Fruit fly (Drosophila melanogaster) whole organism, embryonic: ENCODE results near the gene hook.

Experiments
- C15 ChIP-seq: fragments of 200-800 bp; sonication (Bioruptor generic); IDR thresholded peaks from 3 replicates; pipeline ENCODE4 v1.3.6; 2022; ENCODE audit warnings: missing biosample characterization, missing genetic modification characterization
- CG10462 ChIP-seq: fragments of 200-800 bp; sonication (Bioruptor generic); optimal IDR thresholded peaks from 2 replicates; lab custom pipeline; 2016; ENCODE audit warnings: missing biosample characterization, missing genetic modification characterization
- CG10654 ChIP-seq: fragments of 200-800 bp; sonication (Bioruptor generic); optimal IDR thresholded peaks from 2 replicates; lab custom pipeline; 2016; ENCODE audit warnings: missing biosample characterization, missing genetic modification characterization
- CG11695 ChIP-seq: fragments of 200-800 bp; sonication (Bioruptor generic); IDR thresholded peaks from 3 replicates; pipeline ENCODE4 v1.3.6; 2022; ENCODE audit warnings: missing biosample characterization, missing genetic modification characterization
- CG12155 ChIP-seq: fragments of 200-800 bp; sonication (Bioruptor generic); optimal IDR thresholded peaks from 3 replicates; lab custom pipeline; 2016; ENCODE audit warnings: missing biosample characterization, missing genetic modification characterization
- CG13123 ChIP-seq: fragments of 200-800 bp; sonication (Bioruptor generic); optimal IDR thresholded peaks from 2 replicates; lab custom pipeline; 2016; ENCODE audit warnings: missing biosample characterization, missing genetic modification characterization
- CG14667 ChIP-seq: fragments of 200-800 bp; sonication (Bioruptor generic); IDR thresholded peaks from 2 replicates; pipeline ENCODE4 v1.3.6; 2022; ENCODE audit warnings: missing biosample characterization, missing genetic modification characterization
- CG1602 ChIP-seq: fragments of 200-800 bp; sonication (Bioruptor generic); optimal IDR thresholded peaks from 3 replicates; lab custom pipeline; 2016; ENCODE audit warnings: missing biosample characterization, missing genetic modification characterization
- CG18476 ChIP-seq: fragments of 200-800 bp; sonication (Bioruptor generic); optimal IDR thresholded peaks from 2 replicates; lab custom pipeline; 2016; ENCODE audit warnings: missing biosample characterization, mild to moderate bottlenecking, missing genetic modification characterization
- CG18599 ChIP-seq: fragments of 200-800 bp; sonication (Bioruptor generic); optimal IDR thresholded peaks from 3 replicates; lab custom pipeline; 2017; ENCODE audit warnings: missing biosample characterization, missing genetic modification characterization, mild to moderate bottlenecking, moderate library complexity, missing genetic modification reagents
- CG30403 ChIP-seq: fragments of 200-800 bp; sonication (Bioruptor generic); optimal IDR thresholded peaks from 3 replicates; lab custom pipeline; 2016; ENCODE audit warnings: missing biosample characterization, missing genetic modification characterization
- CG3281 ChIP-seq: fragments of 200-800 bp; sonication (Bioruptor generic); optimal IDR thresholded peaks from 3 replicates; lab custom pipeline; 2017; ENCODE audit warnings: missing biosample characterization, mild to moderate bottlenecking, missing genetic modification characterization
- CG34376 ChIP-seq: fragments of 200-800 bp; sonication (Bioruptor generic); optimal IDR thresholded peaks from 2 replicates; lab custom pipeline; 2018; ENCODE audit warnings: missing biosample characterization, mild to moderate bottlenecking, missing genetic modification characterization
- CG34422 ChIP-seq: fragments of 200-800 bp; sonication (Bioruptor generic); IDR thresholded peaks from 3 replicates; pipeline ENCODE4 v1.3.6; 2022; ENCODE audit warnings: missing biosample characterization, missing genetic modification characterization
- CG7357 ChIP-seq: fragments of 200-800 bp; sonication (Bioruptor generic); IDR thresholded peaks from 3 replicates; pipeline ENCODE4 v1.3.6; 2022; ENCODE audit warnings: missing biosample characterization, missing genetic modification characterization
- CG7372 ChIP-seq: fragments of 200-800 bp; sonication (Bioruptor generic); IDR thresholded peaks from 2 replicates; pipeline ENCODE4 v1.3.6; 2022; ENCODE audit warnings: missing biosample characterization, missing genetic modification characterization
- CG7556 ChIP-seq: fragments of 200-800 bp; sonication (Bioruptor generic); optimal IDR thresholded peaks from 2 replicates; lab custom pipeline; 2017; ENCODE audit warnings: missing biosample characterization, mild to moderate bottlenecking, missing genetic modification characterization
- CG8478 ChIP-seq: fragments of >200 bp; optimal IDR thresholded peaks from 2 replicates; lab custom pipeline; 2018
- D19B ChIP-seq: fragments of 200-800 bp; sonication (Bioruptor generic); optimal IDR thresholded peaks from 2 replicates; lab custom pipeline; 2017; ENCODE audit warnings: missing biosample characterization, mild to moderate bottlenecking, missing genetic modification characterization
- Dbx ChIP-seq: fragments of 200-800 bp; sonication (Bioruptor generic); IDR thresholded peaks from 3 replicates; pipeline ENCODE4 v1.3.6; 2022; ENCODE audit warnings: missing biosample characterization, missing genetic modification characterization
- Deaf1 ChIP-seq: fragments of 200-800 bp; optimal IDR thresholded peaks from 3 replicates; lab custom pipeline; 2019; ENCODE audit warnings: missing biosample characterization, mild to moderate bottlenecking, missing genetic modification characterization, moderate library complexity
- Eip74EF ChIP-seq, 2 experiments: fragments of 200-800 bp in 1 of 2; fragments of >200 bp in 1 of 2; sonication (Bioruptor generic) in 1 of 2; optimal IDR thresholded peaks; 2 replicates each; lab custom pipeline; 2017 to 2019; ENCODE audit warnings: missing biosample characterization in 2 of 2, missing genetic modification characterization in 2 of 2, mild to moderate bottlenecking in 1 of 2, moderate library complexity in 1 of 2
- Jarid2 ChIP-seq: fragments of 200-800 bp; sonication (Bioruptor generic); optimal IDR thresholded peaks from 3 replicates; lab custom pipeline; 2017; ENCODE audit warnings: mild to moderate bottlenecking, missing biosample characterization, missing genetic modification reagents, missing genetic modification characterization
- Scr ChIP-seq: fragments of 200-800 bp; sonication (Bioruptor generic); IDR thresholded peaks from 2 replicates; pipeline ENCODE4 v1.3.6; 2022; ENCODE audit warnings: missing biosample characterization, missing genetic modification characterization; ENCODE audit not compliant: partially characterized antibody
- Sox102F ChIP-seq: fragments of 200-800 bp; sonication (Bioruptor generic); optimal IDR thresholded peaks from 2 replicates; lab custom pipeline; 2018; ENCODE audit warnings: missing biosample characterization, mild to moderate bottlenecking, missing genetic modification characterization, moderate library complexity
- Tbp ChIP-seq: fragments of >200 bp; optimal IDR thresholded peaks from 2 replicates; lab custom pipeline; 2018; ENCODE audit warnings: missing biosample characterization, missing genetic modification characterization
- Usf ChIP-seq: fragments of 200-800 bp; sonication (Bioruptor generic); optimal IDR thresholded peaks from 2 replicates; lab custom pipeline; 2017; ENCODE audit warnings: missing genotype, missing biosample characterization, missing genetic modification characterization
- caup ChIP-seq: fragments of 200-800 bp; sonication (Bioruptor generic); optimal IDR thresholded peaks from 3 replicates; lab custom pipeline; 2017; ENCODE audit warnings: missing biosample characterization, mild to moderate bottlenecking, missing genetic modification characterization, moderate library complexity; ENCODE audit not compliant: severe bottlenecking
- dan ChIP-seq: fragments of 200-800 bp; sonication (Bioruptor generic); IDR thresholded peaks from 2 replicates; pipeline ENCODE4 v1.3.6; 2022; ENCODE audit warnings: missing biosample characterization, missing genetic modification characterization
- dati ChIP-seq: fragments of 200-800 bp; sonication (Bioruptor generic); IDR thresholded peaks from 2 replicates; pipeline ENCODE4 v1.3.6; 2022; ENCODE audit warnings: missing biosample characterization, missing genetic modification characterization
- dimm ChIP-seq: fragments of 200-800 bp; sonication (Bioruptor generic); IDR thresholded peaks from 2 replicates; pipeline ENCODE4 v1.3.6; 2022; ENCODE audit warnings: missing biosample characterization, missing genetic modification characterization
- emc ChIP-seq: fragments of 200-800 bp; sonication (Bioruptor generic); optimal IDR thresholded peaks from 2 replicates; lab custom pipeline; 2016; ENCODE audit warnings: missing biosample characterization, missing genetic modification characterization
- exex ChIP-seq: fragments of 200-800 bp; sonication (Bioruptor generic); optimal IDR thresholded peaks from 4 replicates; lab custom pipeline; 2018; ENCODE audit warnings: missing biosample characterization, mild to moderate bottlenecking, missing genetic modification characterization, moderate library complexity
- fd102C ChIP-seq: fragments of 200-800 bp; sonication (Bioruptor generic); optimal IDR thresholded peaks from 2 replicates; lab custom pipeline; 2018; ENCODE audit warnings: missing biosample characterization, mild to moderate bottlenecking, missing genetic modification characterization, moderate library complexity
- fd64A ChIP-seq: fragments of 200-800 bp; sonication (Bioruptor generic); optimal IDR thresholded peaks from 3 replicates; lab custom pipeline; 2018; ENCODE audit warnings: missing biosample characterization, mild to moderate bottlenecking, missing genetic modification characterization
- gem ChIP-seq: fragments of 200-800 bp; sonication (Bioruptor generic); optimal IDR thresholded peaks from 2 replicates; lab custom pipeline; 2019; ENCODE audit warnings: missing biosample characterization, mild to moderate bottlenecking, missing genetic modification characterization, moderate library complexity
- gsb-n ChIP-seq: fragments of 200-800 bp; sonication (Bioruptor generic); optimal IDR thresholded peaks from 3 replicates; lab custom pipeline; 2018; ENCODE audit warnings: missing biosample characterization, mild to moderate bottlenecking, missing genetic modification characterization
- kay ChIP-seq: fragments of 200-800 bp; sonication (Bioruptor generic); optimal IDR thresholded peaks from 2 replicates; lab custom pipeline; 2016; ENCODE audit warnings: missing biosample characterization, missing genetic modification characterization
- kni ChIP-seq: fragments of 200-800 bp; sonication (Bioruptor generic); optimal IDR thresholded peaks from 3 replicates; lab custom pipeline; 2017; ENCODE audit warnings: mild to moderate bottlenecking, missing biosample characterization, missing genetic modification reagents, missing genetic modification characterization
- lbe ChIP-seq: fragments of 200-800 bp; sonication (Bioruptor generic); optimal IDR thresholded peaks from 2 replicates; lab custom pipeline; 2016; ENCODE audit warnings: missing biosample characterization, mild to moderate bottlenecking, missing genetic modification characterization
- mirr ChIP-seq: fragments of 200-800 bp; sonication (Bioruptor generic); optimal IDR thresholded peaks from 3 replicates; lab custom pipeline; 2018; ENCODE audit warnings: missing biosample characterization, mild to moderate bottlenecking, missing genetic modification characterization
- nau ChIP-seq: fragments of 200-800 bp; sonication (Bioruptor generic); optimal IDR thresholded peaks from 3 replicates; lab custom pipeline; 2017; ENCODE audit warnings: missing biosample characterization, mild to moderate bottlenecking, missing genetic modification characterization, missing genetic modification reagents
- otp ChIP-seq: fragments of 200-800 bp; sonication (Bioruptor generic); IDR thresholded peaks from 3 replicates; pipeline ENCODE4, ENCODE4 v1.3.6; 2022; ENCODE audit warnings: missing biosample characterization, missing genetic modification characterization
- ro ChIP-seq: fragments of 200-800 bp; sonication (Bioruptor generic); IDR thresholded peaks from 2 replicates; pipeline ENCODE4 v1.3.6; 2022; ENCODE audit warnings: missing biosample characterization, missing genetic modification characterization
- row ChIP-seq: fragments of 200-800 bp; sonication (Bioruptor generic); IDR thresholded peaks from 3 replicates; pipeline ENCODE4 v1.3.6; 2022; ENCODE audit warnings: missing biosample characterization, missing genetic modification characterization
- sr ChIP-seq: fragments of 200-800 bp; sonication (Bioruptor generic); IDR thresholded peaks from 3 replicates; pipeline ENCODE4 v1.3.6; 2022; ENCODE audit warnings: missing biosample characterization, missing genetic modification characterization
- usp ChIP-seq: fragments of >200 bp; optimal IDR thresholded peaks from 2 replicates; lab custom pipeline; 2017; ENCODE audit warnings: missing biosample characterization, missing genetic modification characterization
- vnd ChIP-seq: fragments of 200-800 bp; sonication (Bioruptor generic); IDR thresholded peaks from 3 replicates; pipeline ENCODE4 v1.3.6; 2022; ENCODE audit warnings: missing biosample characterization, missing genetic modification characterization; ENCODE audit not compliant: partially characterized antibody
- wor ChIP-seq: fragments of 200-800 bp; sonication (Bioruptor generic); IDR thresholded peaks from 2 replicates; pipeline ENCODE4 v1.3.6; 2022; ENCODE audit warnings: missing biosample characterization, missing genetic modification characterization

hook gene

DNA sequence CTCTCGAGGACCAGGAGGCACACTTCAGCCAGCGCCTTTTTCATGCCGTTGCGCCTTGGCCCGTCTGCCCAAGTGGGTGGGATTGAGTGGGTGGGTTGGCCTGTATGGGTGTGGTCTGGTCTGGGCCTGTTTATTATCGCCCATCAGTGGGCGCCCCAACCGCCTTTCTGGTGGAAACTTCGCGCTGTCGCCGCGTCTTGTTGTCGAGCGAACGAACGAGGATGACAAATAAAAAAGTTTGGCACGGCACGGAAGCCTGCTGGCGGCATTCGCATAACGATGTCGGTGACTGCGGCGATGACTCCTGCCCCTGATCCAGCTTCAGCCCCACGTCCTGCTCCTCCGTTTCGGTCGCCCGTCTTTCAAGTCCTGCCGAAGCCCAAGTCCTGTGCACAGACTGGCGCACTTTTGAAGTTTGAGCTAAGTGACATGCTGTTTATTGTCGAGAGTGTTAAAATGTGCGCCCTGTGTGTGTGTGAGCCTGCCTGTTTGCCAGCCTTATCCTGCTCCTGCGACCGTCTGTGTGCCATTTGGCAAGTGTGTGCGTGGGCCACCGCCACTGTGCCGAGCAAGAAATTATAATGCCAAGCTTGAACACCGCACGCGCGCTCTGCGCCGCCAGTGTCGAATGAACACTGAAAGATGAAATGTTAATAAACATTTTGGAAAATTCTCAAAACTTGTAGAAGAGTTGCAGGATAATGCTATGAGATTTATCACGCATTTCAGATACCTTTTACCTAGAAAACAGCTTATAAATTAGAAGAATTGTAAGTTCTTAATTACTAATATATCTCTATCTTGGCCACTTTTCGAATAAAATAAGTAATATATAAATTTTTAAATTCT, 19.0 kb downstream of the hook start (continued):
- TF ChIP-seq Dbx, result peak; percentile 58
- peak; percentile 61 for TF ChIP-seq CG18476 (GFP tag; lab: Kevin White, UChicago)
- TF ChIP-seq dan (GFP tag; lab: Robert Waterston, UW), result no peak
- TF ChIP-seq CG1602 (GFP tag; lab: Kevin White, UChicago), result peak; percentile 36
- no peak for TF ChIP-seq ro (GFP tag; lab: Robert Waterston, UW)
- no peak for TF ChIP-seq emc (GFP tag; lab: Kevin White, UChicago)
- TF ChIP-seq CG12155 (GFP tag; lab: Kevin White, UChicago), result peak; percentile 18
- no peak for TF ChIP-seq CG10462 (GFP tag; lab: Kevin White, UChicago)
- peak; percentile 78 for TF ChIP-seq Sox102F (GFP tag; lab: Kevin White, UChicago)
- TF ChIP-seq otp, result no peak
- TF ChIP-seq wor, result peak; percentile 46; the same call in 1 of the 2 replicates
- no peak for TF ChIP-seq fd102C (GFP tag; lab: Kevin White, UChicago)
- peak; percentile 46 for TF ChIP-seq gsb-n (tag; lab: Kevin White, UChicago)
- peak; percentile 30 for TF ChIP-seq CG13123 (GFP tag; lab: Kevin White, UChicago)
- TF ChIP-seq CG7372, result 0 out of 2 replicates have a peak, but pooled peaks have one; percentile 48
- TF ChIP-seq Usf, result peak; percentile 21
- TF ChIP-seq C15 (GFP tag; lab: Robert Waterston, UW), result no peak
- no peak for TF ChIP-seq usp (GFP tag; lab: Kevin White, UChicago)
- TF ChIP-seq mirr (GFP tag; lab: Kevin White, UChicago), result peak; percentile 66
- peak in 1 of 2 experiments; percentile 72 for TF ChIP-seq Eip74EF (GFP tag; optimal IDR thresholded peaks at IDR 0.05; lab: Kevin White, UChicago)
- TF ChIP-seq D19B (GFP tag; lab: Kevin White, UChicago), result peak; percentile 62
- TF ChIP-seq caup, result peak; percentile 83
- peak; percentile 56 for TF ChIP-seq nau (GFP tag; lab: Kevin White, UChicago)
- TF ChIP-seq exex, result peak; percentile 45
- TF ChIP-seq CG34376 (GFP tag; lab: Kevin White, UChicago), result peak; percentile 75
- TF ChIP-seq CG30403 (GFP tag; lab: Kevin White, UChicago), result peak; percentile 73
- TF ChIP-seq dimm, result no peak
- TF ChIP-seq gem (tag; lab: Kevin White, UChicago), result peak; percentile 86
- no peak for TF ChIP-seq sr (GFP tag; lab: Robert Waterston, UW)
- TF ChIP-seq CG10654 (GFP tag; lab: Kevin White, UChicago), result peak; percentile 11
- peak; percentile 38 for TF ChIP-seq Jarid2 (GFP tag; lab: Kevin White, UChicago)
- peak; percentile 87 for TF ChIP-seq CG3281 (GFP tag; lab: Kevin White, UChicago)
- TF ChIP-seq fd64A, result no peak
- no peak for TF ChIP-seq lbe
- TF ChIP-seq CG8478 (lab: Kevin White, UChicago), result no peak
- TF ChIP-seq Deaf1 (tag; lab: Kevin White, UChicago), result peak; percentile 62
- peak; percentile 68; the same call in 1 of the 3 replicates for TF ChIP-seq CG11695 (GFP tag; lab: Robert Waterston, UW)
- TF ChIP-seq Scr, result no peak
- TF ChIP-seq dati (GFP tag; lab: Robert Waterston, UW), result no peak
- peak; percentile 82 for TF ChIP-seq row
- TF ChIP-seq CG18599 (GFP tag; lab: Kevin White, UChicago), result peak; percentile 93
- TF ChIP-seq vnd (GFP tag; lab: Robert Waterston, UW), result 0 out of 3 replicates have a peak, but pooled peaks have one; percentile 29
- peak; percentile 60; the same call in 1 of the 3 replicates for TF ChIP-seq CG7357 (GFP tag; lab: Robert Waterston, UW)
- no peak for TF ChIP-seq Tbp (GFP tag; lab: Kevin White, UChicago)
- TF ChIP-seq CG34422 (GFP tag; lab: Robert Waterston, UW), result peak; percentile 50; the same call in 1 of the 3 replicates
- no peak for TF ChIP-seq kni (GFP tag; lab: Kevin White, UChicago)
- TF ChIP-seq CG7556 (GFP tag; lab: Kevin White, UChicago), result peak; percentile 94
- peak; percentile 33; the same call in 1 of the 2 replicates for TF ChIP-seq CG14667 (GFP tag; lab: Robert Waterston, UW)
- TF ChIP-seq kay (GFP tag; lab: Kevin White, UChicago), result peak; percentile 27
